Fruit fly (Drosophila melanogaster): Measurements from ENCODE around the gene RpL3.

RpL3 gene

dm6 chr3R:11214449-11214950 lies 7.2 kb upstream of the RpL3 start, which contains the start of gene ZnT86D (continued):
- TF ChIP-seq CG10654 (GFP tag; optimal IDR thresholded peaks at IDR 0.05) (peak; percentile 39), Ssrp (tag; optimal IDR thresholded peaks at IDR 0.05) (peak; percentile 36), CG8388 (GFP tag; optimal IDR thresholded peaks at IDR 0.05) (peak; percentile 39), MBD-R2 (GFP tag; IDR thresholded peaks at IDR 0.05) (peak; percentile 77), CG4820 (GFP tag; optimal IDR thresholded peaks at IDR 0.05) (peak; percentile 77), CG13424 (tag; optimal IDR thresholded peaks at IDR 0.05) (peak; percentile 79), CG1529 (GFP tag; optimal IDR thresholded peaks at IDR 0.05) (peak; percentile 20), Dip2 (GFP tag; IDR thresholded peaks at IDR 0.05) (no peak), chinmo (GFP tag; IDR thresholded peaks at IDR 0.05; ENCODE audit: partially characterized antibody) (no peak), CG18619 (GFP tag; optimal IDR thresholded peaks at IDR 0.05) (peak; percentile 62), CrebB (tag; optimal IDR thresholded peaks at IDR 0.05) (peak; percentile 69), zen2 (GFP tag; IDR thresholded peaks at IDR 0.05; ENCODE audit: partially characterized antibody) (no peak), CG15269 (tag; optimal IDR thresholded peaks at IDR 0.05) (peak; percentile 72), CG13624 (GFP tag; optimal IDR thresholded peaks at IDR 0.05) (peak; percentile 11), CG9215 (GFP tag; IDR thresholded peaks at IDR 0.05) (peak; percentile 73), CG6175 (GFP tag; IDR thresholded peaks at IDR 0.05) (no peak), Gsc (GFP tag; IDR thresholded peaks at IDR 0.05) (no peak), az2 (GFP tag; optimal IDR thresholded peaks at IDR 0.05) (no peak), lbe (GFP tag; optimal IDR thresholded peaks at IDR 0.05) (peak; percentile 11), Oaz (GFP tag; IDR thresholded peaks at IDR 0.05) (no peak), psq (GFP tag; optimal IDR thresholded peaks at IDR 0.05) (no peak), Bdp1 (GFP tag; optimal IDR thresholded peaks at IDR 0.05) (no peak), Dfd (GFP tag; optimal IDR thresholded peaks at IDR 0.05) (no peak), ham (GFP tag; IDR thresholded peaks at IDR 0.05) (no peak), hkb (optimal IDR thresholded peaks at IDR 0.05) (no peak), hkb (GFP tag; IDR thresholded peaks at IDR 0.05) (0 out of 2 replicates have a peak, but pooled peaks have one; percentile 6), CG10321 (GFP tag; IDR thresholded peaks at IDR 0.05) (peak; percentile 80), ash1 (GFP tag; optimal IDR thresholded peaks at IDR 0.05) (no peak), B-H1 (GFP tag; IDR thresholded peaks at IDR 0.05) (no peak), rib (GFP tag; IDR thresholded peaks at IDR 0.05) (no peak), salm (tag; optimal IDR thresholded peaks at IDR 0.05) (peak; percentile 45), PHDP (tag; optimal IDR thresholded peaks at IDR 0.05) (peak; percentile 69), CG13287 (GFP tag; IDR thresholded peaks at IDR 0.05; ENCODE audit: partially characterized antibody) (no peak), CG11696 (GFP tag; IDR thresholded peaks at IDR 0.05) (no peak), Kr (GFP tag; optimal IDR thresholded peaks at IDR 0.05) (no peak), Ada2b (GFP tag; IDR thresholded peaks at IDR 0.05) (peak; percentile 36; the same call in 1 of the 2 replicates), Hmr (GFP tag; optimal IDR thresholded peaks at IDR 0.05) (peak; percentile 47), da (GFP tag; optimal IDR thresholded peaks at IDR 0.05) (no peak), B-H2 (GFP tag; optimal IDR thresholded peaks at IDR 0.05) (peak; percentile 70), Hr78 (GFP tag; optimal IDR thresholded peaks at IDR 0.05) (no peak), bcd (GFP tag; optimal IDR thresholded peaks at IDR 0.05) (peak; percentile 68), kni (GFP tag; optimal IDR thresholded peaks at IDR 0.05) (peak; percentile 64), ssp (GFP tag; IDR thresholded peaks at IDR 0.05) (no peak), CG11504 (tag; optimal IDR thresholded peaks at IDR 0.05) (peak; percentile 72), CG9876 (GFP tag; optimal IDR thresholded peaks at IDR 0.05) (no peak), CG34376 (GFP tag; optimal IDR thresholded peaks at IDR 0.05) (peak; percentile 67), CG11247 (GFP tag; IDR thresholded peaks at IDR 0.05) (no peak), CG3995 (GFP tag; optimal IDR thresholded peaks at IDR 0.05) (peak; percentile 75), CG2889 (GFP tag; IDR thresholded peaks at IDR 0.05) (no peak), pb (GFP tag; optimal IDR thresholded peaks at IDR 0.05) (peak; percentile 48), danr (GFP tag; IDR thresholded peaks at IDR 0.05) (no peak), peb (GFP tag; IDR thresholded peaks at IDR 0.05) (no peak)
